Worm (Caenorhabditis elegans): ENCODE data around the gene F19G12.1.

DNA sequence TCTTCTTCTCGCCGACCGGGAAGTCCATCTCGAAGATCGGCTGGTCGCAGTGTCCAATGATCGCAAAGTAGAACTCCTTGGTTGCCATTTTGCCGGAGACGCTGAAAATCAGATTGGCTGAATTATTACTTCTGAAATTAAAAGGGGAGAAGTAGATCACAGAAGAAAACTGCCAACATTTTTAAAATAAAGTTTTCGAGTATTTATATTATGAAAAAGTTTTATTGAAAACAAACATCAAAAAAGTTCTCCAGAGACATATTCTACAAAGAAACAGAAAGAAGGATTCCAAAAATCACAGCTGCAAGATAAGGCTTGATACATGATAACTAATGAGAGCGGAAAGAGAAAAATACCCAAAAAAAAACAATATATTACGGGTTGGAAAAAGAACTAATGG is 9.4 kb downstream of the F19G12.1 start, which contains the start of gene sedl-1:
- TF ChIP-seq ama-1 (optimal IDR thresholded peaks at IDR 0.05) (no peak), hmg-4 (GFP tag; optimal IDR thresholded peaks at IDR 0.05) (no peak), tra-4 (tag; optimal IDR thresholded peaks at IDR 0.05) (no peak)

Measured in whole organism, early embryonic.